Worm (Caenorhabditis elegans): ENCODE results near the gene lido-4.

lido-4 gene

ce11 chrX:17058340-17058739 is 49.2 kb downstream of the lido-4 start:
- TF ChIP-seq pha-4 (tag; optimal IDR thresholded peaks at IDR 0.05): no peak
